Fruit fly (Drosophila melanogaster): ENCODE measurements around the gene CG9312.

DNA sequence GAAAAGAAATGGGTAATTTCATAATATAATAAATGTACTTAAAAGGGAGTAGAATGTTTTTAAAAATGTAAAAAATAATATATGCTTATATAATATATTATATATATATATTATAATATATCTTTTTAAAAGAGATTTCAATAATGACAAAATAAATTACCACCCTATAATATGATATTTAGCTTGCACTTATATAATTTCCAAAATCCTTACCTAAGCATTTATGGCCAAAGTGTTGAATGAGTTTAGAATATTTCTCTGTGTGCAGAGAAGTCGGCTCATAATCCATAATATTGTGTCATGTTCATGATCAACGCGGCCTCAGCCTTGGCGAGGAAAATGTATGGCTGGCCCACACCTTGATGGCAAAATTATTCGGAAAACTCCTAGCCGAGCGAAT lies 22.7 kb downstream of the CG9312 start:
- no peak for TF ChIP-seq kay (GFP tag; ENCODE audit: borderline replicate concordance)
- no peak for TF ChIP-seq tj (GFP tag; optimal IDR thresholded peaks at IDR 0.05)
- TF ChIP-seq ovo (GFP tag; optimal IDR thresholded peaks at IDR 0.05), result no peak
- TF ChIP-seq CG5204 (GFP tag; optimal IDR thresholded peaks at IDR 0.05), result no peak
- no peak for TF ChIP-seq CG1620 (GFP tag; optimal IDR thresholded peaks at IDR 0.05)

Data from whole organism, adult.